Fruit fly (Drosophila melanogaster) whole organism, embryonic: Measurements from ENCODE around the gene Pgcl.

ENCODE experiments used
- Bdp1 ChIP-seq: fragments of 200-800 bp; sonication (Bioruptor generic); optimal IDR thresholded peaks from 3 replicates; lab custom pipeline; 2016; ENCODE audit warnings: missing biosample characterization, missing genetic modification characterization
- CG10321 ChIP-seq: fragments of 200-800 bp; sonication (Bioruptor generic); IDR thresholded peaks from 2 replicates; pipeline ENCODE4 v1.3.6; 2022; ENCODE audit warnings: missing biosample characterization, missing genetic modification characterization
- CG11093 ChIP-seq: fragments of 200-800 bp; sonication (Bioruptor generic); IDR thresholded peaks from 3 replicates; pipeline ENCODE4 v1.3.6; 2022; ENCODE audit warnings: missing biosample characterization, missing genetic modification characterization
- CG12391 ChIP-seq: fragments of 200-800 bp; sonication (Bioruptor generic); optimal IDR thresholded peaks from 3 replicates; lab custom pipeline; 2018; ENCODE audit warnings: missing biosample characterization, mild to moderate bottlenecking, missing genetic modification characterization, moderate library complexity
- CG13296 ChIP-seq: fragments of 200-800 bp; sonication (Bioruptor generic); optimal IDR thresholded peaks from 3 replicates; lab custom pipeline; 2018; ENCODE audit warnings: missing biosample characterization, mild to moderate bottlenecking, missing genetic modification characterization
- CG1832 ChIP-seq: fragments of 200-800 bp; sonication (Bioruptor generic); optimal IDR thresholded peaks from 2 replicates; lab custom pipeline; 2017; ENCODE audit warnings: missing biosample characterization, mild to moderate bottlenecking, missing genetic modification characterization, inconsistent platforms
- CG31441 ChIP-seq: fragments of 200-800 bp; sonication (Bioruptor generic); IDR thresholded peaks from 2 replicates; pipeline ENCODE4 v1.3.6; 2022; ENCODE audit warnings: missing biosample characterization, missing genetic modification characterization
- CG7372 ChIP-seq: fragments of 200-800 bp; sonication (Bioruptor generic); IDR thresholded peaks from 2 replicates; pipeline ENCODE4 v1.3.6; 2022; ENCODE audit warnings: missing biosample characterization, missing genetic modification characterization
- CG8388 ChIP-seq: fragments of 200-800 bp; sonication (Bioruptor generic); optimal IDR thresholded peaks from 2 replicates; lab custom pipeline; 2019; ENCODE audit warnings: missing biosample characterization, mild to moderate bottlenecking, missing genetic modification characterization, moderate library complexity
- Camta ChIP-seq: fragments of 200-800 bp; sonication (Bioruptor generic); optimal IDR thresholded peaks from 2 replicates; lab custom pipeline; 2016; ENCODE audit warnings: missing biosample characterization, missing genetic modification characterization
- E2f1 ChIP-seq: fragments of 200-800 bp; sonication (Bioruptor generic); IDR thresholded peaks from 2 replicates; pipeline ENCODE4 v1.3.6; 2022; ENCODE audit warnings: missing biosample characterization, missing genetic modification characterization
- Ets65A ChIP-seq: fragments of 200-800 bp; sonication (Bioruptor generic); peaks from one replicate; lab custom pipeline; 2016; ENCODE audit warnings: missing biosample characterization, missing genetic modification characterization
- GATAe ChIP-seq: fragments of 200-800 bp; sonication (Bioruptor generic); conservative IDR thresholded peaks from 2 replicates; pipeline ENCODE4 v1.3.6; 2022; ENCODE audit warnings: missing biosample characterization, missing genetic modification characterization
- H15 ChIP-seq: fragments of 200-800 bp; sonication (Bioruptor generic); IDR thresholded peaks from 3 replicates; pipeline ENCODE4 v1.3.6; 2022; ENCODE audit warnings: missing biosample characterization, missing genetic modification characterization
- Hand ChIP-seq: fragments of 200-800 bp; sonication (Bioruptor generic); optimal IDR thresholded peaks from 2 replicates; lab custom pipeline; 2017; ENCODE audit warnings: mild to moderate bottlenecking, missing biosample characterization, missing genetic modification reagents, missing genetic modification characterization
- Nf-YA ChIP-seq: fragments of 200-800 bp; sonication (Bioruptor generic); IDR thresholded peaks from 2 replicates; pipeline ENCODE4 v1.3.6; 2022; ENCODE audit warnings: missing biosample characterization, missing genetic modification characterization
- Scr ChIP-seq: fragments of 200-800 bp; sonication (Bioruptor generic); IDR thresholded peaks from 2 replicates; pipeline ENCODE4 v1.3.6; 2022; ENCODE audit warnings: missing biosample characterization, missing genetic modification characterization; ENCODE audit not compliant: partially characterized antibody
- ac ChIP-seq: fragments of 200-800 bp; sonication (Bioruptor generic); optimal IDR thresholded peaks from 3 replicates; lab custom pipeline; 2017; ENCODE audit warnings: missing biosample characterization, mild to moderate bottlenecking, missing genetic modification characterization
- bbx ChIP-seq: fragments of 200-800 bp; sonication (Bioruptor generic); IDR thresholded peaks from 2 replicates; pipeline ENCODE4 v1.3.6; 2022; ENCODE audit warnings: missing biosample characterization, missing genetic modification characterization; ENCODE audit not compliant: partially characterized antibody
- bowl ChIP-seq: fragments of 200-800 bp; sonication (Bioruptor generic); IDR thresholded peaks from 2 replicates; pipeline ENCODE4 v1.3.6; 2022; ENCODE audit warnings: missing biosample characterization, missing genetic modification characterization
- dan ChIP-seq: fragments of 200-800 bp; sonication (Bioruptor generic); IDR thresholded peaks from 2 replicates; pipeline ENCODE4 v1.3.6; 2022; ENCODE audit warnings: missing biosample characterization, missing genetic modification characterization
- ewg ChIP-seq: fragments of 200-800 bp; sonication (Bioruptor generic); optimal IDR thresholded peaks from 3 replicates; lab custom pipeline; 2017; ENCODE audit warnings: mild to moderate bottlenecking, missing biosample characterization, missing genetic modification reagents, missing genetic modification characterization
- gce ChIP-seq: fragments of 200-800 bp; sonication (Bioruptor generic); IDR thresholded peaks from 3 replicates; pipeline ENCODE4 v1.3.6; 2022; ENCODE audit warnings: missing biosample characterization, missing genetic modification characterization
- gem ChIP-seq: fragments of 200-800 bp; sonication (Bioruptor generic); optimal IDR thresholded peaks from 2 replicates; lab custom pipeline; 2019; ENCODE audit warnings: missing biosample characterization, mild to moderate bottlenecking, missing genetic modification characterization, moderate library complexity
- grn ChIP-seq: fragments of 200-800 bp; sonication (Bioruptor generic); optimal IDR thresholded peaks from 3 replicates; lab custom pipeline; 2017; ENCODE audit warnings: missing biosample characterization, missing genetic modification characterization
- gsb ChIP-seq: fragments of 200-800 bp; sonication (Bioruptor generic); IDR thresholded peaks from 2 replicates; pipeline ENCODE4 v1.3.6; 2022; ENCODE audit warnings: missing biosample characterization, missing genetic modification characterization
- gt ChIP-seq: fragments of 200-800 bp; sonication (Bioruptor generic); IDR thresholded peaks from 2 replicates; pipeline ENCODE4 v1.3.6; 2022; ENCODE audit warnings: missing biosample characterization, missing genetic modification characterization
- lbe ChIP-seq: fragments of 200-800 bp; sonication (Bioruptor generic); optimal IDR thresholded peaks from 2 replicates; lab custom pipeline; 2016; ENCODE audit warnings: missing biosample characterization, mild to moderate bottlenecking, missing genetic modification characterization
- oc ChIP-seq: fragments of 200-800 bp; sonication (Bioruptor generic); optimal IDR thresholded peaks from 2 replicates; lab custom pipeline; 2018; ENCODE audit warnings: missing biosample characterization, mild to moderate bottlenecking, missing genetic modification characterization, moderate library complexity
- prd ChIP-seq, 3 experiments: fragments of >200 bp in 2 of 3; fragments of 200-800 bp in 1 of 3; sonication (Bioruptor generic) in 1 of 3; optimal IDR thresholded peaks in 2 of 3; IDR thresholded peaks in 1 of 3; 2 replicates in 2 of 3; 3 replicates in 1 of 3; pipeline versions ENCODE4 v1.3.6 to Lab custom; 2017 to 2022; ENCODE audit warnings: missing biosample characterization in 1 of 3, missing genetic modification characterization in 1 of 3
- psq ChIP-seq: fragments of 200-800 bp; sonication (Bioruptor generic); optimal IDR thresholded peaks from 2 replicates; lab custom pipeline; 2017; ENCODE audit warnings: missing biosample characterization, missing genetic modification characterization
- sens ChIP-seq: fragments of 200-800 bp; sonication (Bioruptor generic); peaks from one replicate; lab custom pipeline; 2016; ENCODE audit warnings: missing biosample characterization, missing genetic modification characterization
- slou ChIP-seq: fragments of 200-800 bp; sonication (Bioruptor generic); optimal IDR thresholded peaks from 3 replicates; lab custom pipeline; 2016; ENCODE audit warnings: missing biosample characterization, missing genetic modification characterization
- so ChIP-seq: fragments of 200-800 bp; sonication (Bioruptor generic); IDR thresholded peaks from 3 replicates; pipeline ENCODE4 v1.3.6; 2022; ENCODE audit warnings: missing biosample characterization, missing genetic modification characterization
- tin ChIP-seq: fragments of 200-800 bp; sonication (Bioruptor generic); optimal IDR thresholded peaks from 3 replicates; lab custom pipeline; 2016; ENCODE audit warnings: missing biosample characterization, missing genetic modification characterization
- tx ChIP-seq: fragments of 200-800 bp; sonication (Bioruptor generic); optimal IDR thresholded peaks from 2 replicates; lab custom pipeline; 2016; ENCODE audit warnings: missing biosample characterization, missing genetic modification characterization

The Pgcl gene

dm6 chrX:395746-396145 lies 41.5 kb downstream of the Pgcl start, which contains the start of gene sc (continued):
- TF ChIP-seq so (GFP tag; lab: Robert Waterston, UW) (no peak), dan (GFP tag; lab: Robert Waterston, UW) (no peak), ac (peak; percentile 18), CG11093 (GFP tag; lab: Robert Waterston, UW) (no peak), tin (no peak), psq (GFP tag; lab: Kevin White, UChicago) (no peak), oc (no peak), CG1832 (peak; percentile 12), H15 (GFP tag; lab: Robert Waterston, UW) (no peak), Camta (GFP tag; lab: Kevin White, UChicago) (no peak), CG31441 (GFP tag; lab: Robert Waterston, UW) (no peak), CG12391 (tag; lab: Kevin White, UChicago) (no peak)

dm6 chrX:392979-393378 lies 44.3 kb downstream of the Pgcl start:
- TF ChIP-seq Bdp1 (GFP tag; lab: Kevin White, UChicago), result no peak
- no peak for TF ChIP-seq E2f1 (GFP tag; lab: Robert Waterston, UW)
- TF ChIP-seq ewg (GFP tag; lab: Kevin White, UChicago), result peak; percentile 39
- TF ChIP-seq ac, result peak; percentile 93
- no peak for TF ChIP-seq gce (GFP tag; lab: Robert Waterston, UW)
- peak; percentile 37 for TF ChIP-seq grn

dm6 chrX:392242-392641 lies 45.0 kb downstream of the Pgcl start:
- TF ChIP-seq bowl (GFP tag; lab: Robert Waterston, UW) (no peak), sens (peak; percentile 62), gem (tag; lab: Kevin White, UChicago) (no peak), prd (optimal IDR thresholded peaks at IDR 0.05; lab: Kevin White, UChicago) (no peak), prd (GFP tag; IDR thresholded peaks at IDR 0.05; lab: Robert Waterston, UW) (no peak), ac (peak; percentile 90), lbe (GFP tag; lab: Kevin White, UChicago) (no peak), Hand (no peak), CG13296 (no peak), gsb (GFP tag; lab: Robert Waterston, UW) (no peak), Scr (GFP tag; lab: Robert Waterston, UW) (no peak), tx (no peak), GATAe (GFP tag; lab: Robert Waterston, UW) (no peak), CG7372 (no peak), bbx (no peak), gt (GFP tag; lab: Robert Waterston, UW) (no peak), Ets65A (GFP tag; lab: Kevin White, UChicago) (peak; percentile 26), Nf-YA (no peak), slou (GFP tag; lab: Kevin White, UChicago) (no peak)

- TF ChIP-seq CG8388 (GFP tag; lab: Kevin White, UChicago) (peak; percentile 72), sens (peak; percentile 56), CG10321 (GFP tag; lab: Robert Waterston, UW) (no peak)
These were observed 46.8 kb downstream of the Pgcl start for dm6 chrX:390457-390856.
